Fruit fly (Drosophila melanogaster) whole organism, wandering third instar larva: ENCODE measurements around the gene Drsl4.

ENCODE experiments used
- Abd-B ChIP-seq: fragments of >200 bp; optimal IDR thresholded peaks from 2 replicates; lab custom pipeline; 2017; ENCODE audit warnings: missing biosample characterization, missing genetic modification characterization
- CG32264 ChIP-seq: fragments of 200-800 bp; sonication (Bioruptor generic); optimal IDR thresholded peaks from 2 replicates; lab custom pipeline; 2016; ENCODE audit warnings: missing biosample characterization, missing genetic modification characterization
- CG9705 ChIP-seq: fragments of 200-800 bp; sonication (Bioruptor generic); optimal IDR thresholded peaks from 2 replicates; lab custom pipeline; 2018; ENCODE audit warnings: missing biosample characterization, mild to moderate bottlenecking, missing genetic modification characterization
- CrebA ChIP-seq: fragments of 200-800 bp; sonication (Bioruptor generic); optimal IDR thresholded peaks from 2 replicates; lab custom pipeline; 2016; ENCODE audit warnings: missing biosample characterization, mild to moderate bottlenecking, missing genetic modification characterization, borderline replicate concordance
- Dfd ChIP-seq: fragments of >200 bp; optimal IDR thresholded peaks from 2 replicates; lab custom pipeline; 2017; ENCODE audit warnings: missing biosample characterization, missing genetic modification characterization
- Dif ChIP-seq: fragments of 200-275, 200-300 bp; sonication (Bioruptor generic); optimal IDR thresholded peaks from 2 replicates; lab custom pipeline; 2018; ENCODE audit warnings: missing biosample characterization, missing genetic modification characterization; ENCODE audit not compliant: partially characterized antibody
- GATAd ChIP-seq: sonication (Bioruptor generic); optimal IDR thresholded peaks from 2 replicates; lab custom pipeline; 2016; ENCODE audit warnings: missing biosample characterization, missing genetic modification characterization
- HLH106 ChIP-seq: fragments of 200-800 bp; optimal IDR thresholded peaks from 3 replicates; lab custom pipeline; 2019; ENCODE audit warnings: missing biosample characterization, mild to moderate bottlenecking, missing genetic modification characterization, moderate library complexity
- Hr78 ChIP-seq: fragments of >200 bp; optimal IDR thresholded peaks from 2 replicates; lab custom pipeline; 2017; ENCODE audit warnings: missing biosample characterization, missing genetic modification characterization
- Hr83 ChIP-seq: fragments of 200-300 bp; sonication (Bioruptor generic); optimal IDR thresholded peaks from 2 replicates; lab custom pipeline; 2016; ENCODE audit warnings: missing biosample characterization, mild to moderate bottlenecking, missing genetic modification characterization, moderate library complexity; ENCODE audit not compliant: poor library complexity, severe bottlenecking
- Jra ChIP-seq: sonication (Bioruptor generic); optimal IDR thresholded peaks from 2 replicates; lab custom pipeline; 2016; ENCODE audit warnings: missing biosample characterization, missing genetic modification characterization
- Mio ChIP-seq: sonication (Bioruptor generic); optimal IDR thresholded peaks from 2 replicates; lab custom pipeline; 2016; ENCODE audit warnings: missing biosample characterization, missing genetic modification characterization
- Myc ChIP-seq: fragments of >200 bp; optimal IDR thresholded peaks from 2 replicates; lab custom pipeline; 2017
- N ChIP-seq: fragments of >200 bp; optimal IDR thresholded peaks from 2 replicates; lab custom pipeline; 2018; ENCODE audit warnings: missing biosample characterization, missing external identifiers, missing genetic modification characterization
- OdsH ChIP-seq: fragments of 200-800 bp; sonication (Bioruptor generic); optimal IDR thresholded peaks from 2 replicates; lab custom pipeline; 2016; ENCODE audit warnings: missing biosample characterization, mild to moderate bottlenecking, missing genetic modification characterization
- Rel ChIP-seq, 2 experiments: fragments of 200-800 bp; sonication (Bioruptor generic) in 1 of 2; optimal IDR thresholded peaks; 2 replicates in 1 of 2; 3 replicates in 1 of 2; lab custom pipeline; 2016 to 2019; ENCODE audit warnings: mild to moderate bottlenecking in 2 of 2, missing biosample characterization in 2 of 2, missing genetic modification characterization in 2 of 2, moderate library complexity in 1 of 2
- Sp1 ChIP-seq: fragments of 200-800 bp; sonication (Bioruptor generic); optimal IDR thresholded peaks from 3 replicates; lab custom pipeline; 2019; ENCODE audit warnings: missing biosample characterization, mild to moderate bottlenecking, missing genetic modification characterization, moderate library complexity
- Vsx2 ChIP-seq: fragments of 200-300, 225-300 bp; sonication (Bioruptor generic); optimal IDR thresholded peaks from 2 replicates; lab custom pipeline; 2018; ENCODE audit warnings: missing biosample characterization, missing genetic modification characterization; ENCODE audit not compliant: partially characterized antibody
- br ChIP-seq: fragments of 200-800 bp; sonication (Bioruptor generic); optimal IDR thresholded peaks from 2 replicates; lab custom pipeline; 2016; ENCODE audit warnings: missing biosample characterization, missing genetic modification characterization
- brk ChIP-seq: fragments of 200-800 bp; sonication (Bioruptor generic); optimal IDR thresholded peaks from 2 replicates; lab custom pipeline; 2016; ENCODE audit warnings: missing biosample characterization, mild to moderate bottlenecking, missing genetic modification characterization
- dmrt93B ChIP-seq: fragments of 200-800 bp; sonication (Bioruptor generic); optimal IDR thresholded peaks from 2 replicates; lab custom pipeline; 2018; ENCODE audit warnings: missing biosample characterization, mild to moderate bottlenecking, missing genetic modification characterization
- ey ChIP-seq: fragments of 200-800 bp; sonication (Bioruptor generic); optimal IDR thresholded peaks from 2 replicates; lab custom pipeline; 2016; ENCODE audit warnings: missing biosample characterization, missing genetic modification characterization
- foxo ChIP-seq, 2 experiments: fragments of 200-800 bp; sonication (Bioruptor generic); optimal IDR thresholded peaks; 2 replicates in 1 of 2; 3 replicates in 1 of 2; lab custom pipeline; 2016 to 2017; ENCODE audit warnings: missing biosample characterization in 2 of 2, missing genetic modification characterization in 2 of 2
- fru ChIP-seq: fragments of 200-800 bp; sonication (Bioruptor generic); optimal IDR thresholded peaks from 3 replicates; lab custom pipeline; 2016; ENCODE audit warnings: missing biosample characterization, mild to moderate bottlenecking, missing genetic modification characterization
- h ChIP-seq: fragments of 200-800 bp; sonication (Bioruptor generic); optimal IDR thresholded peaks from 3 replicates; lab custom pipeline; 2016; ENCODE audit warnings: missing biosample characterization, mild to moderate bottlenecking, missing genetic modification characterization
- jim ChIP-seq: fragments of 175-275, 200-325 bp; sonication (Bioruptor generic); optimal IDR thresholded peaks from 2 replicates; lab custom pipeline; 2016; ENCODE audit warnings: missing biosample characterization, mild to moderate bottlenecking, missing genetic modification characterization
- lola ChIP-seq: fragments of >200 bp; optimal IDR thresholded peaks from 2 replicates; lab custom pipeline; 2017; ENCODE audit warnings: missing biosample characterization, missing genetic modification characterization
- pan ChIP-seq: fragments of >200 bp; optimal IDR thresholded peaks from 2 replicates; lab custom pipeline; 2017
- psq ChIP-seq: fragments of 200-800 bp; sonication (Bioruptor generic); optimal IDR thresholded peaks from 3 replicates; lab custom pipeline; 2017; ENCODE audit warnings: missing biosample characterization, mild to moderate bottlenecking, missing genetic modification characterization, moderate library complexity
- rgr ChIP-seq: fragments of 200-800 bp; sonication (Bioruptor generic); optimal IDR thresholded peaks from 3 replicates; lab custom pipeline; 2016; ENCODE audit warnings: missing biosample characterization, mild to moderate bottlenecking, missing genetic modification characterization
- sage ChIP-seq: fragments of 200-800 bp; sonication (Bioruptor generic); optimal IDR thresholded peaks from 2 replicates; lab custom pipeline; 2016; ENCODE audit warnings: missing biosample characterization, mild to moderate bottlenecking, missing genetic modification characterization
- sv ChIP-seq: fragments of 200-800 bp; sonication (Bioruptor generic); optimal IDR thresholded peaks from 3 replicates; lab custom pipeline; 2016; ENCODE audit warnings: missing biosample characterization, missing genetic modification characterization
- tai ChIP-seq: sonication (Bioruptor generic); optimal IDR thresholded peaks from 2 replicates; lab custom pipeline; 2016; ENCODE audit warnings: missing biosample characterization, missing genetic modification characterization
- usp ChIP-seq: fragments of >200 bp; optimal IDR thresholded peaks from 2 replicates; lab custom pipeline; 2017; ENCODE audit warnings: missing biosample characterization, missing genetic modification characterization
- woc ChIP-seq: sonication (Bioruptor generic); optimal IDR thresholded peaks from 2 replicates; lab custom pipeline; 2016; ENCODE audit warnings: missing biosample characterization, mild to moderate bottlenecking, missing genetic modification characterization

The Drsl4 gene

DNA sequence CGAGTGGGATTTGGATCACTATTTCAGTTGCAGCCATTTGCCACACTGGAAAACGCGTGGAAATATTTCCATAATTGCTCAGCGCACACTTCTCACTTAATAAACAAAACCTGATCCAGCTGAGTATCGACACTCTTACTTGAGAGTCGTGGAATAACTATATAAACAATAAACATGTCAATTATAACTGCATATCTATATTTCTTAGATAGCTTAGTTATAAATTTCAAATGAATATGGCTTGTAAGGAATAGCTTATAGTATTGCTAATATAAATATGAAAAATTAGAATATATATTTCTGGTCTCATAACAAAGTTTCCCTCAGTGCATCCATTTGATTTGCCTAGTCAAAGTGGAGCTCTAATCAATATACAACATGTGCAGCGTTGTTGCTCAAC, 32.2 kb upstream of the Drsl4 start:
- TF ChIP-seq CG9705 (GFP tag; lab: Kevin White, UChicago) (no peak), OdsH (GFP tag; lab: Kevin White, UChicago) (no peak), jim (GFP tag; lab: Kevin White, UChicago) (no peak), Mio (GFP tag; lab: Kevin White, UChicago) (no peak), dmrt93B (GFP tag; lab: Kevin White, UChicago) (no peak), sage (no peak), Dfd (no peak), tai (GFP tag; lab: Kevin White, UChicago) (no peak), Hr78 (no peak), Dif (GFP tag; lab: Kevin White, UChicago) (no peak), fru (GFP tag; lab: Kevin White, UChicago) (no peak), Sp1 (GFP tag; lab: Kevin White, UChicago) (no peak), br (GFP tag; lab: Kevin White, UChicago) (no peak)

DNA sequence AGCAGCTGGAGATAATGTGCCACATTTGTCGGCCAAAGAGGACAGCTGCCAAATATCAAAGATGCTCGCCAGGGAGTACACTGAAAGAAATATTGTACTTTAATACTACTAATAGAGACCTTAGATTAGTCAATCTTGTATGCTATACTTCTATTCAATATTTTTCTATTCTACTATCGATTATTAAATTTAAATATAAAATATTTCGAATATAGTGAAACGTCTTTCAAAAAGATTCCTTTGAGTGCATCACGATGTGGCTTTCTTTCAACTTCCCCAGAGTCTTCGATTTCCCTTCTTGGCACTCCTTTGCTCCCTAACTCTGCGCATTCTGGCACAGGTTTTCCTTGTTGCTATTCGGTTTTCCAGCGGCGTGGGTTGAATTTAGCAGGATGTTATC, 30.5 kb upstream of the Drsl4 start:
- no peak for TF ChIP-seq psq (GFP tag; lab: Kevin White, UChicago)
- no peak for TF ChIP-seq GATAd (GFP tag; lab: Kevin White, UChicago)
- TF ChIP-seq brk (GFP tag; lab: Kevin White, UChicago), result no peak
- TF ChIP-seq dmrt93B (GFP tag; lab: Kevin White, UChicago), result no peak
- TF ChIP-seq Abd-B (GFP tag; lab: Kevin White, UChicago), result no peak
- no peak for TF ChIP-seq jim (GFP tag; lab: Kevin White, UChicago)
- TF ChIP-seq Hr83 (GFP tag; lab: Kevin White, UChicago), result no peak
- TF ChIP-seq CG32264 (GFP tag; lab: Kevin White, UChicago), result no peak
- no peak for TF ChIP-seq tai (GFP tag; lab: Kevin White, UChicago)
- no peak for TF ChIP-seq woc (GFP tag; lab: Kevin White, UChicago)
- TF ChIP-seq Rel (GFP tag; optimal IDR thresholded peaks at IDR 0.05; lab: Kevin White, UChicago), result no peak
- TF ChIP-seq Rel (tag; optimal IDR thresholded peaks at IDR 0.05; lab: Kevin White, UChicago), result no peak
- TF ChIP-seq sage, result no peak
- no peak for TF ChIP-seq usp
- no peak for TF ChIP-seq foxo (GFP tag; optimal IDR thresholded peaks at IDR 0.05; lab: Kevin White, UChicago)
- no peak for TF ChIP-seq fru (GFP tag; lab: Kevin White, UChicago)

DNA sequence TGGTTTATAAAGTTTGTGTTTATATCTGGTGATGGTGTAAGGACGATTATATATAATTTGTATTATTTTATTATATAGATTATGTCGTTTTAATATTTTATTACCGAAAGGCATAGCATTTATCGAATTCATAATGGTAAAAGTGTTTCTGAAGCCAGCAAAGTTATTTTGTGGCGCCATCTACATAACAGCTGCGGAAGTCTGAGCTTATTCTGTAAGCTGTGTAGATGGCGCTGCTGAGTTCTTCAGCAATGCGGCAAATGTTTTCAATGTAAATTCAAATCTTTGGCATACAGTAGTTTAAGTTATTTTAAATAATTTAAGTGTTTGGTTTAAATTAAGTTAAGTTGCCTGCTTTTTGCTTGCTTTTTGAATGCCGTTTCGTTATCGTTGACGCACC, 27.0 kb upstream of the Drsl4 start:
- TF ChIP-seq psq (GFP tag; lab: Kevin White, UChicago) (no peak), foxo (GFP tag; optimal IDR thresholded peaks at IDR 0.05; lab: Kevin White, UChicago) (peak in 1 of 2 experiments; percentile 4), lola (GFP tag; lab: Kevin White, UChicago) (no peak), fru (GFP tag; lab: Kevin White, UChicago) (no peak), Myc (lab: Kevin White, UChicago) (peak; percentile 8), h (no peak), Hr83 (GFP tag; lab: Kevin White, UChicago) (no peak), tai (GFP tag; lab: Kevin White, UChicago) (no peak), rgr (GFP tag; lab: Kevin White, UChicago) (no peak), brk (GFP tag; lab: Kevin White, UChicago) (no peak), HLH106 (tag; lab: Kevin White, UChicago) (peak; percentile 9), Abd-B (GFP tag; lab: Kevin White, UChicago) (no peak), dmrt93B (GFP tag; lab: Kevin White, UChicago) (no peak), N (GFP tag; lab: Kevin White, UChicago) (no peak), Jra (GFP tag; lab: Kevin White, UChicago) (no peak), sv (no peak), CrebA (GFP tag; lab: Kevin White, UChicago) (no peak)

DNA sequence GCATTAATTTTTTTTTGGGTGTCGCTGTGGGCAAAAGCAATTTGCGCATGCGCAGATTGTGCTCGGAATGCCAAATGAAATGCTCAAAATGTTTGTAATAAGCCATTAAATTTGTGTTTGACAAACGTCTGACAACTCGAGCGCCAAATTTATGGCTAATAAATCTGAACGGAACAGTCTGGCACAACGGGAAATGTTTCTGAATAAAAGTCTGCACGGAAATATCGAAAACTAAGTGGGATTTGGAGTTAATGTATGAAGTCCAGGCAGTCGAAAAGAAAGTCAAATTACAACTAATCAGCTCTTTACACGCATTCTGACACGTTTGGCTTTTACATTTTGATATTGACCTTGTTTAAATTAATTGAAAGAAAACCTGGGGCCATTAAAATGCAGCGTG, 24.3 kb upstream of the Drsl4 start, which contains the start of gene CG12009:
Gene CG12009 (plus strand): TSS at position 301 of the 400 bp plus-strand sequence.
- TF ChIP-seq jim (GFP tag; lab: Kevin White, UChicago), result no peak

DNA sequence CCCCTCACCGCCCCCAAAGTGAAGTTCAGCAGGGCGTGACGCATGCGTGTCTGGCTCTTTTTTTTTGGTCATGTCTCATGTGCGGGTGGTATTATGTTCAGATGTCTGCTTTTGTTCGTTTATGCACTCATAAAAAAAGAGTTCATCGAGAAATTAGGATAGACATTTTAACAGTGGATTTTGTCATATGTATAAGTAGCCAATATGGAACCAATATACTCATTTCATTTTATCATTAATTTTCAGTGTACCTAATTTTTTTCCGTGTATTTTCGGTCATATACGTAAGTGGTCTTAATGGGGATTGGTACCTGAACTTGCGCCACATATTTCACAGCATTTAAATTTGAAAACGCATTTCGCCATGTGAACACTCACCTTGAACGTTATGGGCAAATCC, 15.1 kb upstream of the Drsl4 start:
- peak in 1 of 2 experiments; percentile 48 for TF ChIP-seq foxo (GFP tag; optimal IDR thresholded peaks at IDR 0.05; lab: Kevin White, UChicago)
- TF ChIP-seq brk (GFP tag; lab: Kevin White, UChicago), result no peak
- peak; percentile 50 for TF ChIP-seq ey (GFP tag; lab: Kevin White, UChicago)
- TF ChIP-seq woc (GFP tag; lab: Kevin White, UChicago), result peak; percentile 52
- TF ChIP-seq CG32264 (GFP tag; lab: Kevin White, UChicago), result peak; percentile 42
- TF ChIP-seq h, result peak; percentile 83
- no peak for TF ChIP-seq jim (GFP tag; lab: Kevin White, UChicago)
- no peak for TF ChIP-seq pan (lab: Kevin White, UChicago)
- no peak for TF ChIP-seq Abd-B (GFP tag; lab: Kevin White, UChicago)
- peak; percentile 41 for TF ChIP-seq br (GFP tag; lab: Kevin White, UChicago)
- TF ChIP-seq Vsx2 (GFP tag; lab: Kevin White, UChicago), result no peak
- peak; percentile 17 for TF ChIP-seq sage
- peak; percentile 49 for TF ChIP-seq OdsH (GFP tag; lab: Kevin White, UChicago)
- peak; percentile 38 for TF ChIP-seq dmrt93B (GFP tag; lab: Kevin White, UChicago)
- TF ChIP-seq Hr83 (GFP tag; lab: Kevin White, UChicago), result no peak
- peak; percentile 25 for TF ChIP-seq sv
- no peak for TF ChIP-seq Myc (lab: Kevin White, UChicago)
- TF ChIP-seq HLH106 (tag; lab: Kevin White, UChicago), result peak; percentile 63
- peak; percentile 47 for TF ChIP-seq Sp1 (GFP tag; lab: Kevin White, UChicago)
- peak; percentile 31 for TF ChIP-seq fru (GFP tag; lab: Kevin White, UChicago)
- TF ChIP-seq psq (GFP tag; lab: Kevin White, UChicago), result peak; percentile 20
- no peak for TF ChIP-seq rgr (GFP tag; lab: Kevin White, UChicago)
